Worm (Caenorhabditis elegans) whole organism, L2 larva: Measurements from ENCODE around the gene cnc-7.

ENCODE experiments used
- ama-1 ChIP-seq: fragments of 150-350 bp; optimal IDR thresholded peaks from 2 replicates; lab custom pipeline; 2018; ENCODE audit warnings: inconsistent platforms
- mab-5 ChIP-seq: fragments of 150-350 bp; optimal IDR thresholded peaks from 2 replicates; lab custom pipeline; 2014; ENCODE audit warnings: missing biosample characterization, missing genetic modification characterization

DNA sequence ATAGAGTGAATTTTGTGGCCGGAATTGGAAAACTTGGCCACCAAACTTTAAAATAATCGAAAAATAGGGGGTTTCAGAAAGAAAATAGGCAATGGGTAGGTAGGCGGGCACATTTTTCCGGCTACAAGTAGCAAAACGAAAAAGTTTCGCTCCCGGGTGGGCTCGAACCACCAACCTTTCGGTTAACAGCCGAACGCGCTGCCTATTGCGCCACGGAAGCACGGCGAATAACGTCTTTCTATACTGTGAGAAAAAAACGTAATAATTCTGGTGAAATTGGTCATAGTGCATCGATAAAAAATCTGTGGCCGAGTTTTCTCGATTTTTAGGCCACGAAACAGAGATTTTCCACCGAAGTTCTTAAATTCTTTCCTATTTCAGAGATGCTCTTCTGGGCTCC is 43.5 kb upstream of the cnc-7 start:
- TF ChIP-seq ama-1 (lab: Kevin White, UChicago) (no peak), mab-5 (tag; lab: Kevin White, UChicago) (no peak)
